Worm (Caenorhabditis elegans): ENCODE measurements around the gene sknr-1.

sknr-1 gene

DNA sequence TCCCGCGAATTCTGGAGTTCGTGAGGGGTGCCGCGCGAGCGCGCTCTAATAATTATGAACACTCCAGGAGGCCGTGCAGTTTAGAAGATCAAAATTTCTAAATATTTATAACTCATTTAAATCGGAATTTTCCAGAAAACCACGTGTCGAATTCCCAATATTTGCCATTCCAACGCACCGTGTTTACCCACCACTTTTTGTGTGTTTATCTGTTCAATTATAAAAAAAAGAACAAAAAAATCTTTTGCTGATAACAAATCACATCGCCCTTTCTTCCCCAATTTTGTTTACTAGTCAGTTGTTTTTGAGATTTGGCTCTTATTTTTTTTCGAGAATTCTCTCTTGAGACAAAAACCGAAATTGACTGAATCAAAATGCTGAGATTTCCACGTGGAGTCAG, 30.9 kb upstream of the sknr-1 start:
- TF ChIP-seq lin-29 (GFP tag; IDR thresholded peaks at IDR 0.05) (no peak), daf-16 (GFP tag; optimal IDR thresholded peaks at IDR 0.05) (no peak), daf-16 (tag; optimal IDR thresholded peaks at IDR 0.05) (peak; percentile 97), dve-1 (tag; optimal IDR thresholded peaks at IDR 0.05; ENCODE audit: insufficient read depth) (peak; percentile 67), nhr-77 (tag; optimal IDR thresholded peaks at IDR 0.05) (peak; percentile 1), pqm-1 (tag; optimal IDR thresholded peaks at IDR 0.05) (peak; percentile 2), dmd-6 (GFP tag; IDR thresholded peaks at IDR 0.05) (0 out of 2 replicates have a peak, but pooled peaks have one; percentile 7), Y75B8A.6 (GFP tag; IDR thresholded peaks at IDR 0.05) (no peak)

DNA sequence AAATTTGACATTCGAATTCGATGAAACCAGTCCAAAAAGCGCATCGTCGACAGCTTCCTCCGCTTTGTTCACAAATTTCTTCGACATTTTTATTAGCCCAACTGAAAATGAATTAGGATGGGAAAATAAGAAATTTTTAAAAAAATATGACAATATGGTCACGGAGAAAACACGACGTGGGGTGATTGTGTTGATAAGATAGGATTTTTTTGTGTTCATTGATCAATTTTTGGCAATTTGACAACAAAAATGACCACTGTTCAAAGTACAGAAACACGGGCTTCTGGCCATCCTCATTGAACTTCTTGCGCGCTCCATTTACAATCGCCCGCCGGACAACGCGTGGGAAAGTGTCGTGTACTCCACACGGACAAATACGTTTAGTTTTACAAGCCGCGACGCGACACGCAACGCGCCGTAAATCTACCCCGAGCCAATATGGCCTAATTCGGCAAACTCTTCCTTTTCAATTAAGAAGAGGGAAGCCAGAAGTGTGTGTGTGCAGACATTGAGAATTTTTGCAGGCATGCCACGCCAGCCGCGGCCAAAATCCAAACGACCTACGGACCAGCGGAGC, 27.4 kb upstream of the sknr-1 start, which contains the start of the genes W02H5.8 and angl-1:
Gene W02H5.8 (minus strand): TSS at position 101 of the 577 bp plus-strand sequence.
Gene angl-1 (plus strand): TSS at position 527 of the 577 bp plus-strand sequence.
- peak; percentile 57 for TF ChIP-seq aha-1 (tag)
- TF ChIP-seq mdt-29 (GFP tag; IDR thresholded peaks at IDR 0.05), result 0 out of 2 replicates have a peak, but pooled peaks have one; percentile 12
- no peak for TF ChIP-seq F37D6.2 (tag; optimal IDR thresholded peaks at IDR 0.05)

DNA sequence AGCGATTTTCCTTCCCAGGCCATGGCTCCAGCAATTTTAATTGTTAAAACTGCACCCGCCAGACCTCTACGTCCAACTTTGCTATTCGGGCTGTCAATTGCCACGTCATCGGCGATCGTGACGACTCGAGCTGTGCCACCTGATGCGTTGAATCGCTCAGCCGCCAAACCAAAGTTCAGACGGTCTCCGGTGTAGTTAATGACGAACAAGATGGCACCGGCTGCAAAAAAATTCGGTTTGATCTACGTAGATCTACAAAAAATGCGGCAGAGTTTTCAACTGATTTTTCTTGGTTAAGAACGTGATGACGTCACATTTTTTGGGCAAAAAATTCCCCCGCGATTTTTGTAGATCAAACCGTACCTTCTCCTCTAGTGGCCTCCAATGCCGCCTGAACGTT, 25.7 kb upstream of the sknr-1 start:
- no peak for TF ChIP-seq ztf-11 (tag; optimal IDR thresholded peaks at IDR 0.05)
- no peak for TF ChIP-seq mep-1 (tag; optimal IDR thresholded peaks at IDR 0.05)
- TF ChIP-seq nhr-76 (tag; optimal IDR thresholded peaks at IDR 0.05), result no peak
- no peak for TF ChIP-seq gei-8 (GFP tag; optimal IDR thresholded peaks at IDR 0.05)
- TF ChIP-seq aha-1 (tag), result peak; percentile 98

DNA sequence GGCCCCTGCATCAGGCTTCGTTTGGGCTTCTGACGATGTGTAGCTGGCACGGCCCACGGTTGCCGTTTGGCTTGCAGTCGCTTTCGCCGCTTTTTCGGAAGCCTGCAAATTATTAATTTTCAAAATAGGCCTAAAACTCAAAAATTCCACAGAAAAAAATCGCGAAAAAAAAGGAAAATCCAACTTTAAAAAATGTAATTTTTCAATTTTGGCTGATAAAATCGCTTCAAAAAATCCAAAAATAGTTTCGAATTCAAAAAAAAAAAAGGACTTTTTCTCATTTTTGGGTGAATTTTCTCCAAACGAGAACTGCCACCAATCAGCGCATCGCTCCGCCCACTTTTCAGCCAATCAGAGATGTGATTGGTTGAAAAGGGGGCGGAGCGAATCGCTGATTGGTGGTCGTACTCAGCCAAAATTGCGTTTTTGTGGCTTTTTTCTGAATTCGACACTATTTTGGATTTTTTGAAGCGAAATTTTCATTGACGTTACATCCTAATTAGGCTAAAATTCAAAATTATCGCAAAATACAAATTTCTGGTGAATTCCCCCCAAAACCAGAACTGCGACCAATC, 22.0 kb upstream of the sknr-1 start:
- TF ChIP-seq aha-1 (tag) (peak; percentile 93), nhr-11 (tag; optimal IDR thresholded peaks at IDR 0.05) (no peak), lin-38 (GFP tag; IDR thresholded peaks at IDR 0.05) (peak; percentile 28; the same call in 1 of the 2 replicates), Y5F2A.4 (GFP tag; optimal IDR thresholded peaks at IDR 0.05) (no peak), rbr-2 (tag; optimal IDR thresholded peaks at IDR 0.05) (no peak)

DNA sequence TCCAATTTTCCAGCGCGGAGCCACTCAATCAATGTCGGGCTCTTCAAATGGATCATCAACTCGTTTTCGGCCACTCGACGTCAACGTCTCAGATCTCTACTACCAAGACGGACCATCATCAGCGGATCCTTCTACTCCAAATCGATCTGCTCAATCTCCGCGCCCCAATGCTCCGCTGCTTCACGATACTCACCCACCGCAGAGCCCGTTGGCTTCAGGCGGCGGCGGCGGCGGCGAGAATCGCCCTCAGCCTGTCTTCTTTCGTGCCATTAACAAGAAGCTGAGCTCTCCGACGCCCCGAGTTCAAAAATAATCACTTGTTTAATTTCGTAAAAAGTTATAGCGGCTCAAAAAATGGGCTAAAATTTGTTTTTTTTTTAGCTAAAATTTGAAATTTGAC, 20.8 kb upstream of the sknr-1 start:
- TF ChIP-seq egl-43 (GFP tag; IDR thresholded peaks at IDR 0.05) (0 out of 2 replicates have a peak, but pooled peaks have one; percentile 31), set-16 (GFP tag; IDR thresholded peaks at IDR 0.05) (peak; percentile 87), ama-1 (optimal IDR thresholded peaks at IDR 0.05) (no peak)

DNA sequence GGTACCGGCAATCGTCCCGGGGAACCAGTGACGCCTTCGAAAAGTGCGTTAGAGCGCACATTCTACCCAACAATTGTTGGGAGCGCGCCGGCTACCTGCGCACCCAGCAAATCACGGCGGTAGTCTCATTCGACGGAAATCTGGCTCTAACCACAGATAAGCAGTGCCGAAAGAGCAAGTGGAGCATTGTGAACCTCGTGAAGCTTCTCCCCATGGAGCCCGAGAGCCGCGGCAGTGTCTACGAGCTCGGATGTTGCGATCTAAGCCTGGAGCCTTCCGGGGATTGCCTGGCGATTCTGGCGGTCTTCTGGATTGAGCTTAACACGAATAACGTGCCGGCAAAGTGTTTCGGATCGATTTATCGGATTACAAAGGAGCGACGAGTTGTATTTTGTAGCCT, 14.2 kb upstream of the sknr-1 start:
- no peak for TF ChIP-seq mxl-2 (GFP tag; conservative IDR thresholded peaks at IDR 0.05)
- peak; percentile 24; the same call in 1 of the 2 replicates for TF ChIP-seq lin-38 (GFP tag; IDR thresholded peaks at IDR 0.05)
- no peak for TF ChIP-seq Y5F2A.4 (GFP tag; optimal IDR thresholded peaks at IDR 0.05)
- no peak for TF ChIP-seq lin-13 (GFP tag; optimal IDR thresholded peaks at IDR 0.05)
- peak; percentile 69 for TF ChIP-seq set-16 (GFP tag; IDR thresholded peaks at IDR 0.05)
- TF ChIP-seq mep-1 (tag; optimal IDR thresholded peaks at IDR 0.05), result no peak

DNA sequence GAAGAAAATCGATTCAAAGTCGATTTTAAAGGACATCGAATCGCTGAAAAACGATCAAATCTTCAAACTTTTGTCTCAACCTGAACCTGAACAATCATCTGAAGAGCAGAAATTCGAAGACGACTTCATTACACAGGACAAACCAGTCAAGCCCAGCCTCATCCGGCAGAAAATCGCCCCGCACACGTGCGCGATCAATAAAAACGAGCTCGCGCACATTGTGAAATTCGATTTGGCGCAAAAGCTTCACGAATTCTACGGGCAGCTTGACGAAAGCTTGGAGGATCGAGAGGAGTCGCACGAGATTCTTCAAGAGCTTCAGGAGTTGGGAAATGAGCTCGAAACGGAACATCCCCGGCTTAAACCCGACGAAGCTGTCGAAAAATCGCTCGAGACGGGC, 13.8 kb upstream of the sknr-1 start, which contains the start of gene W02H5.2:
Gene W02H5.2 (plus strand): TSS at position 301 of the 400 bp plus-strand sequence.
- TF ChIP-seq unc-62 (GFP tag; optimal IDR thresholded peaks at IDR 0.05 in 1 of 2) (peak in 1 of 2 experiments; percentile 10), unc-62 (tag; optimal IDR thresholded peaks at IDR 0.05) (no peak), hlh-11 (tag; optimal IDR thresholded peaks at IDR 0.05) (no peak)

DNA sequence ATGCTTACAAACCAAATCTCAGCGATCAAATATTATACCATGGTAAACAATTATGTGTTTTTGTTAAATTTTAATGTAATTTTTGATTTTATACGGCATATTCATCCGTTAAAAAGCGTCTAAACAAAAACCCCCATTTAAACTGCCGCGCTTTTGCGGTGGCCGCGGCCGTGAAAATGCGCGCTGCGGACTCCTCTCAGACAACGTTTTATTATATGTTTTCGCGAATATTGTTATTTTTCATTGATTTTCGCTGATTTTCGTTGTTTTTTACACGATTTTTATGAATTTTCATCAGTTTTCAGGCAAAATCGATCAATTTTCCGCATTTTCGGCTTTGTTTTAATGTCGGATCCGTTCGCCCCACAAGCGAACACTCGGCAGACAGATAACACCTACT, 13.3 kb upstream of the sknr-1 start, which contains the start of gene W02H5.19:
Gene W02H5.19 (plus strand): TSS at position 346 of the 400 bp plus-strand sequence.
- TF ChIP-seq zip-11 (GFP tag; IDR thresholded peaks at IDR 0.05) (no peak), nhr-28 (tag; optimal IDR thresholded peaks at IDR 0.05) (peak; percentile 27), F37D6.2 (tag; optimal IDR thresholded peaks at IDR 0.05) (peak; percentile 29), aly-2 (tag; optimal IDR thresholded peaks at IDR 0.05) (no peak), dmd-9 (GFP tag; IDR thresholded peaks at IDR 0.05) (peak; percentile 90), skn-1 (tag; optimal IDR thresholded peaks at IDR 0.05) (no peak), nhr-41 (GFP tag; IDR thresholded peaks at IDR 0.05) (no peak), snpc-1.2 (GFP tag; IDR thresholded peaks at IDR 0.05) (no peak), daf-12 (tag; optimal IDR thresholded peaks at IDR 0.05) (no peak), mxl-3 (GFP tag; optimal IDR thresholded peaks at IDR 0.05) (peak; percentile 30), pqm-1 (tag; optimal IDR thresholded peaks at IDR 0.05) (no peak), hmg-1.1 (GFP tag; IDR thresholded peaks at IDR 0.05) (no peak), nhr-42 (GFP tag; IDR thresholded peaks at IDR 0.05) (no peak), lim-7 (GFP tag; IDR thresholded peaks at IDR 0.05) (no peak)

All from whole organism, L4 larva.